Fruit fly (Drosophila melanogaster): ENCODE measurements around the gene CG42613.

Gene CG42613

DNA sequence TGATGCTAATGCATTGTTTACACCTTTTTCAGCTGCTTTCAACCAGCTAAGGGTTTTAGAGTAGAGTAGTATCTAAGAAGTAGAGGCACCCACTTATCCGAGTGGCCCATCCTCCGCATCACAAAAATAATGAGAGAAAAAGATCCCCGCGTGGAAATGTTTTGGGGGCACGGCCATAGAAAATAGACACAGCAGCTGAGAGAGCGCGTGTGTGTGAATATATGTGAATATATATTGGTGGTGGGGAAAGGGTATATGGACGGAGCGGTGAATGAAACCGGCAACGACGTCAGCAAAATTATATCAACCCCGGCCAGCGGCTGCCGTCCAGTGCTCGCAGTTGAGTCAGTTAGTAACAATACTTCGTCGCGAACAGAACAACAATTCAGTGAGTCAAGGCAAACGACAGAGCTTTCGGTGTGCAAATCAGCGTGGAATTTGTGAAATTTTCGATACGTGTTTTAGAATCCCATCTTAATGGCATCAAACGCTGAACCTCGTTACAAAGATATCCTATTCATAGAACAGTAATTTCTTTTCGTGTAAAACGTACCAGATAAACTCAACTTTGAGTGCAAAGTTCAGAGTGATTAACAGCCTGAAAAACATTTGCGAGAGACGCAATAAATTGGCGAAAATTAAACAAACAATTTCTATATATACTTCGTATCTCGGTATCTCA is 14.3 kb upstream of the CG42613 start, which contains the start of gene Xrp1 (continued):
- TF ChIP-seq CG12155 (GFP tag; optimal IDR thresholded peaks at IDR 0.05), result no peak
- TF ChIP-seq CG10462 (GFP tag; optimal IDR thresholded peaks at IDR 0.05), result no peak
- TF ChIP-seq CG13296 (GFP tag; optimal IDR thresholded peaks at IDR 0.05), result no peak
- no peak for TF ChIP-seq CG12744 (GFP tag; optimal IDR thresholded peaks at IDR 0.05)
- TF ChIP-seq abd-A (tag; optimal IDR thresholded peaks at IDR 0.05), result no peak
- no peak for TF ChIP-seq PHDP (tag; optimal IDR thresholded peaks at IDR 0.05)
- no peak for TF ChIP-seq Doc2 (GFP tag; IDR thresholded peaks at IDR 0.05)
- no peak for TF ChIP-seq Atf3 (GFP tag; optimal IDR thresholded peaks at IDR 0.05)
- TF ChIP-seq Awh (GFP tag; IDR thresholded peaks at IDR 0.05), result no peak
- no peak for TF ChIP-seq CG5180 (GFP tag; optimal IDR thresholded peaks at IDR 0.05)
- TF ChIP-seq tll (GFP tag; optimal IDR thresholded peaks at IDR 0.05), result no peak
- TF ChIP-seq vnd (GFP tag; IDR thresholded peaks at IDR 0.05; ENCODE audit: partially characterized antibody), result no peak
- no peak for TF ChIP-seq pzg (GFP tag; optimal IDR thresholded peaks at IDR 0.05)
- TF ChIP-seq CG7839 (tag; optimal IDR thresholded peaks at IDR 0.05), result no peak
- no peak for TF ChIP-seq ems (GFP tag; optimal IDR thresholded peaks at IDR 0.05)
- no peak for TF ChIP-seq btn (GFP tag; optimal IDR thresholded peaks at IDR 0.05)
- no peak for TF ChIP-seq CG6683 (GFP tag; optimal IDR thresholded peaks at IDR 0.05)
- TF ChIP-seq caup (GFP tag; optimal IDR thresholded peaks at IDR 0.05; ENCODE audit: severe bottlenecking), result no peak
- peak; percentile 22; the same call in 1 of the 2 replicates for TF ChIP-seq CG14441 (GFP tag; IDR thresholded peaks at IDR 0.05)
- no peak for TF ChIP-seq stc (GFP tag; IDR thresholded peaks at IDR 0.05)
- no peak for TF ChIP-seq CG10565 (GFP tag; optimal IDR thresholded peaks at IDR 0.05)
- TF ChIP-seq CG6813 (GFP tag; optimal IDR thresholded peaks at IDR 0.05), result no peak
- TF ChIP-seq nerfin-1 (tag; optimal IDR thresholded peaks at IDR 0.05), result no peak
- TF ChIP-seq Bdp1 (GFP tag; optimal IDR thresholded peaks at IDR 0.05), result no peak
- TF ChIP-seq CG18476 (GFP tag; optimal IDR thresholded peaks at IDR 0.05), result no peak
- no peak for TF ChIP-seq shn (GFP tag; optimal IDR thresholded peaks at IDR 0.05)
- no peak for TF ChIP-seq CG16863 (GFP tag; optimal IDR thresholded peaks at IDR 0.05)
- TF ChIP-seq CG8388 (GFP tag; optimal IDR thresholded peaks at IDR 0.05), result no peak
- no peak for TF ChIP-seq Fer3 (tag; optimal IDR thresholded peaks at IDR 0.05)
- TF ChIP-seq Dp (GFP tag; optimal IDR thresholded peaks at IDR 0.05), result no peak
- no peak for TF ChIP-seq NC2β (GFP tag; optimal IDR thresholded peaks at IDR 0.05)
- TF ChIP-seq Abd-B (GFP tag; optimal IDR thresholded peaks at IDR 0.05), result no peak
- no peak for TF ChIP-seq sna (GFP tag; IDR thresholded peaks at IDR 0.05; ENCODE audit: partially characterized antibody)
- TF ChIP-seq crc (GFP tag; optimal IDR thresholded peaks at IDR 0.05), result no peak
- no peak for TF ChIP-seq D (optimal IDR thresholded peaks at IDR 0.05)
- no peak for TF ChIP-seq D (GFP tag; optimal IDR thresholded peaks at IDR 0.05)
- TF ChIP-seq CG4707 (GFP tag; optimal IDR thresholded peaks at IDR 0.05), result no peak
- no peak for TF ChIP-seq schlank (tag; optimal IDR thresholded peaks at IDR 0.05)
- TF ChIP-seq HHEX (GFP tag; optimal IDR thresholded peaks at IDR 0.05), result no peak
- TF ChIP-seq esg (GFP tag; conservative IDR thresholded peaks at IDR 0.05), result no peak
- TF ChIP-seq Hsf (GFP tag; optimal IDR thresholded peaks at IDR 0.05), result peak; percentile 17
- no peak for TF ChIP-seq Meics (GFP tag; optimal IDR thresholded peaks at IDR 0.05)
- peak; percentile 10 for TF ChIP-seq gem (tag; optimal IDR thresholded peaks at IDR 0.05)
- TF ChIP-seq disco-r (GFP tag; optimal IDR thresholded peaks at IDR 0.05), result no peak
- TF ChIP-seq Hr39 (optimal IDR thresholded peaks at IDR 0.05), result no peak
- peak; percentile 44; the same call in 1 of the 3 replicates for TF ChIP-seq Dbx (GFP tag; IDR thresholded peaks at IDR 0.05)
- no peak for TF ChIP-seq Dad (GFP tag; optimal IDR thresholded peaks at IDR 0.05)
- no peak for TF ChIP-seq CG10979 (tag; optimal IDR thresholded peaks at IDR 0.05)
- TF ChIP-seq CG6272 (GFP tag; IDR thresholded peaks at IDR 0.05), result no peak
- TF ChIP-seq Hand (GFP tag; optimal IDR thresholded peaks at IDR 0.05), result no peak
